Fruit fly (Drosophila melanogaster): ENCODE results near the gene CG3386.

Gene CG3386

dm6 chr3L:637329-638030 lies 44.8 kb downstream of the CG3386 start:
- TF ChIP-seq CG7101 (tag; optimal IDR thresholded peaks at IDR 0.05) (no peak), cnc (optimal IDR thresholded peaks at IDR 0.05) (no peak), Hr96 (GFP tag; optimal IDR thresholded peaks at IDR 0.05) (no peak), CG12768 (GFP tag; optimal IDR thresholded peaks at IDR 0.05) (peak; percentile 47), kay (GFP tag; ENCODE audit: borderline replicate concordance) (peak; percentile 61), CG5204 (GFP tag; optimal IDR thresholded peaks at IDR 0.05) (no peak), pad (GFP tag; optimal IDR thresholded peaks at IDR 0.05) (no peak), CG11617 (GFP tag; optimal IDR thresholded peaks at IDR 0.05) (no peak), tj (GFP tag; optimal IDR thresholded peaks at IDR 0.05) (peak; percentile 33)

DNA sequence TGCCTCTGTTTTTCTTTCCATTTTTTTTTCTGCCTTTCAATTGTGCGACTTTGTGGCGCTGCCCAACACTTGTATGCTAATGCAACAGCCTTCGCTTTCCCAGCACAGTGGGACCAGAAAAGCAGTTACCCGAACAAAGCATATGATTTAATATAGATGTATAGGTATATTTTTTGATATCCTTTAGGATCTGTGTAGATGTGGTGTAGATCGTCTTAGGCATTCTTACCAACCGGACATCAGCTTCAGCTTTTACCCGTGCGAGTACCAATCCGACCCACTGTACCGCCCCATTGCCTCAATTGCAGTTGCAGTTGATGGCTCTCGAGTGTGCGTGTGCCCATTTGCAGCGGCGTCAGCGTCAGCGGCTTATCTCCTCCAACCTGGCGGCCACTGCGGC lies 45.8 kb downstream of the CG3386 start:
- TF ChIP-seq kay (GFP tag; ENCODE audit: borderline replicate concordance) (no peak), pad (GFP tag; optimal IDR thresholded peaks at IDR 0.05) (no peak), cnc (optimal IDR thresholded peaks at IDR 0.05) (no peak), CG1620 (GFP tag; optimal IDR thresholded peaks at IDR 0.05) (no peak), bab1 (GFP tag; optimal IDR thresholded peaks at IDR 0.05) (no peak), CG7101 (tag; optimal IDR thresholded peaks at IDR 0.05) (peak; percentile 1), Mnt (GFP tag; optimal IDR thresholded peaks at IDR 0.05) (no peak), Clk (GFP tag; optimal IDR thresholded peaks at IDR 0.05) (no peak), CG5204 (GFP tag; optimal IDR thresholded peaks at IDR 0.05) (peak; percentile 31), toe (GFP tag; optimal IDR thresholded peaks at IDR 0.05) (no peak)

dm6 chr3L:635529-635928 lies 46.7 kb downstream of the CG3386 start:
- TF ChIP-seq Mnt (GFP tag; optimal IDR thresholded peaks at IDR 0.05) = no peak
- TF ChIP-seq ovo (GFP tag; optimal IDR thresholded peaks at IDR 0.05) = no peak
- TF ChIP-seq CG12768 (GFP tag; optimal IDR thresholded peaks at IDR 0.05) = no peak
- no peak for TF ChIP-seq CG7101 (tag; optimal IDR thresholded peaks at IDR 0.05)
- TF ChIP-seq pad (GFP tag; optimal IDR thresholded peaks at IDR 0.05) = no peak
- TF ChIP-seq tj (GFP tag; optimal IDR thresholded peaks at IDR 0.05) = no peak
- TF ChIP-seq Hr96 (GFP tag; optimal IDR thresholded peaks at IDR 0.05) = no peak
- no peak for TF ChIP-seq Crg-1 (GFP tag; optimal IDR thresholded peaks at IDR 0.05)
- no peak for TF ChIP-seq cnc (optimal IDR thresholded peaks at IDR 0.05)
- TF ChIP-seq CG7045 (GFP tag; optimal IDR thresholded peaks at IDR 0.05) = no peak
- no peak for TF ChIP-seq bab1 (GFP tag; optimal IDR thresholded peaks at IDR 0.05)
- TF ChIP-seq CG14711 (tag; optimal IDR thresholded peaks at IDR 0.05) = no peak
- no peak for TF ChIP-seq cic (GFP tag; optimal IDR thresholded peaks at IDR 0.05)
- no peak for TF ChIP-seq Clk (GFP tag; optimal IDR thresholded peaks at IDR 0.05)
- no peak for TF ChIP-seq CG5204 (GFP tag; optimal IDR thresholded peaks at IDR 0.05)
- TF ChIP-seq CG11617 (GFP tag; optimal IDR thresholded peaks at IDR 0.05) = no peak
- TF ChIP-seq CG1620 (GFP tag; optimal IDR thresholded peaks at IDR 0.05) = no peak
- no peak for TF ChIP-seq kay (GFP tag; ENCODE audit: borderline replicate concordance)
- TF ChIP-seq toe (GFP tag; optimal IDR thresholded peaks at IDR 0.05) = no peak
- no peak for TF ChIP-seq CG33017 (tag; optimal IDR thresholded peaks at IDR 0.05)

DNA sequence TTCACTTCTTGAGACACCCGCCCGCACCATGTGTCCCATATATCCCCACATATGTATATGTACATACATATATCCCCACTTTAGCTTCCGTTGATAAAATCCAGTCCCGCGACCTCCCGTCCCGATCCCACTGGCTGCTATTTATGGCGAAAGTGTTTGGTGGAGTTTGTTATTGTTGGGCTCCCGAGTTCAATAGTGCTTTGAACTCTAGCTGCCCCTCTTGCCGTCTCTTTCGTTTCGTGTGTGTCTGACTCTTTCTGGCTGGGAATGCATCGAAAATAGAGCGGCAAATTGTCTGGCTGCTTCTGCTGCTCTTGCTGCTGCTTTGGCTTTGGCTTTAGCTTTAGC lies 47.3 kb downstream of the CG3386 start:
- TF ChIP-seq tj (GFP tag; optimal IDR thresholded peaks at IDR 0.05) (no peak), ovo (GFP tag; optimal IDR thresholded peaks at IDR 0.05) (no peak), toe (GFP tag; optimal IDR thresholded peaks at IDR 0.05) (no peak), CG12768 (GFP tag; optimal IDR thresholded peaks at IDR 0.05) (no peak), CG11617 (GFP tag; optimal IDR thresholded peaks at IDR 0.05) (no peak), CG7045 (GFP tag; optimal IDR thresholded peaks at IDR 0.05) (no peak)

DNA sequence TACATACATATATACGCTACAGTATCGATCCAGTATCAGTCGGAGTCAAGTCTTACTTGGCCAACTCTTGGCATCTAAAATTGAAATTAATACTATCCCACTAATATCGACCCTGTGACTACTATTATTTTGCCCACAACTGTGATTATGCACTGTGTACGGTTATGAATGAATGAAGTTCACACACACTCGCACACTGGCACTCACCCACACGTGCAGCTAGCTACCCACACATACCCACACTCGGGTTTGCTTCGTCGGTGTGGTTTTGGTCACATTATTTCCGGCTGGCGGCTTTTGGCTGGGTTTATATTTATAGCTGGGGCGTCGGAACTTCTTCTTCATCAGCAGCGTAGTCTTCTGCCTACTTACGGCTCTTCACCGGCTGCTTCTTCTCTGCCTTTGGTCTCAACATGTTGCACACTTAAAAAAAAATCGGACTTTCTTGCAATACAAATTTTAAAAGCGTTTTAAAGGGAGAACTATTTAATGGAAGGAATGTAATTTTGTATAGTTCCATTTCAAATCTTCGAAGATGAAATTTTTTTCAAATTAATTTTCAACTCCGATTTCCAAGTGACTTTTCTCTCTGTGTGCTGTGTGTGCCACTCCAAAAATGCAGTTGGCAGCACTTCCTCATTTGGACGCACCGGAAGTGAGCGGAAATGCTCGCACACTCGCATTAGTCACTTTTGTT lies 47.8 kb downstream of the CG3386 start:
- TF ChIP-seq CG5204 (GFP tag; optimal IDR thresholded peaks at IDR 0.05) = peak; percentile 14
- peak; percentile 13 for TF ChIP-seq CG7101 (tag; optimal IDR thresholded peaks at IDR 0.05)
- TF ChIP-seq bab1 (GFP tag; optimal IDR thresholded peaks at IDR 0.05) = no peak
- peak; percentile 15 for TF ChIP-seq Hr96 (GFP tag; optimal IDR thresholded peaks at IDR 0.05)
- no peak for TF ChIP-seq CG33017 (tag; optimal IDR thresholded peaks at IDR 0.05)

- peak; percentile 38 for TF ChIP-seq CG7045 (GFP tag; optimal IDR thresholded peaks at IDR 0.05)
- peak; percentile 96 for TF ChIP-seq cic (GFP tag; optimal IDR thresholded peaks at IDR 0.05)
- TF ChIP-seq CG5204 (GFP tag; optimal IDR thresholded peaks at IDR 0.05) = peak; percentile 63
- TF ChIP-seq CG1620 (GFP tag; optimal IDR thresholded peaks at IDR 0.05) = no peak
- peak; percentile 13 for TF ChIP-seq Clk (GFP tag; optimal IDR thresholded peaks at IDR 0.05)
- TF ChIP-seq CG11617 (GFP tag; optimal IDR thresholded peaks at IDR 0.05) = no peak
- TF ChIP-seq CG7101 (tag; optimal IDR thresholded peaks at IDR 0.05) = peak; percentile 31
- peak; percentile 38 for TF ChIP-seq tj (GFP tag; optimal IDR thresholded peaks at IDR 0.05)
- TF ChIP-seq toe (GFP tag; optimal IDR thresholded peaks at IDR 0.05) = peak; percentile 32
- TF ChIP-seq cnc (optimal IDR thresholded peaks at IDR 0.05) = no peak
- TF ChIP-seq Hr96 (GFP tag; optimal IDR thresholded peaks at IDR 0.05) = peak; percentile 19
- no peak for TF ChIP-seq bab1 (GFP tag; optimal IDR thresholded peaks at IDR 0.05)
- TF ChIP-seq kay (GFP tag; ENCODE audit: borderline replicate concordance) = no peak
- TF ChIP-seq CG14711 (tag; optimal IDR thresholded peaks at IDR 0.05) = peak; percentile 27
- no peak for TF ChIP-seq CG33017 (tag; optimal IDR thresholded peaks at IDR 0.05)
- TF ChIP-seq Crg-1 (GFP tag; optimal IDR thresholded peaks at IDR 0.05) = no peak
Measured at dm6 chr3L:633272-634254, 48.7 kb downstream of the CG3386 start.

Data from whole organism, adult.